Worm (Caenorhabditis elegans): ENCODE measurements around the gene srbc-48.
"Not testable (repeated sequence)": the region's sequence is repeated elsewhere in the genome, so short reads cannot be mapped to it uniquely, and the experiment has no call there.

Gene srbc-48

DNA sequence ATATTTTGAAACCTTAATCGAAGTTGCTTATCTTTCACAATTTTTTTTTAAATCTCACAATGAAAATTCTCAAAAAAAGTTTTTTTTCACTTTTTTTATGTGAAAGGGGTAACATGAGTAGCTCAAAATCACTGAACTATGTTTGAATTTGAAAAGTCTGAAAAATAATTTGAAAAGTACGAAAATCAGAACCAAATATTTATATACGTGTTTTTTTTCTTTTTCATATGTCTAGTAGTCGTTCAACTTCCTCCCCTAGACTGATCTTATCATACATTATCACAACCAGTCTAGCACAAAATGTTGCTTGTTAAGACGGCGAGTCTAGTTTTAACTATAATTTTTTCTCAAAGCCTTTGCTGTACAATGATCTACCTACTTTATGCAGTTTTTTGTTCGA is 1.3 kb downstream of the srbc-48 start, which contains the start of gene srbc-49:
Gene srbc-49, plus strand, starts transcription at position 301 of the 400 bp plus-strand sequence.
- TF ChIP-seq T22C8.4 (GFP tag; IDR thresholded peaks at IDR 0.05) (no peak), klf-2 (GFP tag; conservative IDR thresholded peaks at IDR 0.05) (no peak), med-1 (GFP tag; optimal IDR thresholded peaks at IDR 0.05; ENCODE audit: insufficient read depth) (no peak), flt-1 (GFP tag; IDR thresholded peaks at IDR 0.05) (no peak), cog-1 (tag; optimal IDR thresholded peaks at IDR 0.05) (no peak), tab-1 (GFP tag; IDR thresholded peaks at IDR 0.05) (no peak), ztf-29 (GFP tag; IDR thresholded peaks at IDR 0.05) (no peak)

DNA sequence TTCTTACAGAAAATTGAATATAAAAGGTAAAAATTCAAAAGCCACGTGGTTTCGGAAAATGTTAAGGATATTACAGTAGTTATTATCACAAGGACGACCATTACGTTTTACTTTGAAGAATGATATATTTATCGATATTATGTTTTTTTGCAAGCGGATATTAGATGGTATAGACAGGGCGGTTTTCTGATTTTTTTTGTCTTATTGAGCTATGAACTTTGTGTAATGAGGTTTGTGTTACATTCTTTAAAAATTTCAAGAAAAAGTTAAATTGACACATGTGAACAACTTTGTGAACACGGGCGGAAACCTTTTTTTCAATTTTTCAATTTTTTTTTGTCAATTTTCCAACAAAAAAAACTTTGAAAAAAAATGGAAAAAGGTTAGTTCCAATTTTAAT is 4.8 kb downstream of the srbc-48 start, which contains the start of gene srbc-50:
Gene srbc-50, minus strand, starts transcription at position 101 of the 400 bp plus-strand sequence.
- TF ChIP-seq klf-2 (GFP tag; conservative IDR thresholded peaks at IDR 0.05) = no peak
- no peak for TF ChIP-seq ztf-23 (GFP tag; IDR thresholded peaks at IDR 0.05)
- TF ChIP-seq tab-1 (GFP tag; IDR thresholded peaks at IDR 0.05) = no peak
- TF ChIP-seq flt-1 (GFP tag; IDR thresholded peaks at IDR 0.05) = no peak
- no peak for TF ChIP-seq cog-1 (tag; optimal IDR thresholded peaks at IDR 0.05)
- TF ChIP-seq med-1 (GFP tag; optimal IDR thresholded peaks at IDR 0.05; ENCODE audit: insufficient read depth) = no peak
- TF ChIP-seq ztf-29 (GFP tag; IDR thresholded peaks at IDR 0.05) = no peak
- no peak for TF ChIP-seq T22C8.4 (GFP tag; IDR thresholded peaks at IDR 0.05)
- no peak for TF ChIP-seq ref-1 (GFP tag; conservative IDR thresholded peaks at IDR 0.05)

DNA sequence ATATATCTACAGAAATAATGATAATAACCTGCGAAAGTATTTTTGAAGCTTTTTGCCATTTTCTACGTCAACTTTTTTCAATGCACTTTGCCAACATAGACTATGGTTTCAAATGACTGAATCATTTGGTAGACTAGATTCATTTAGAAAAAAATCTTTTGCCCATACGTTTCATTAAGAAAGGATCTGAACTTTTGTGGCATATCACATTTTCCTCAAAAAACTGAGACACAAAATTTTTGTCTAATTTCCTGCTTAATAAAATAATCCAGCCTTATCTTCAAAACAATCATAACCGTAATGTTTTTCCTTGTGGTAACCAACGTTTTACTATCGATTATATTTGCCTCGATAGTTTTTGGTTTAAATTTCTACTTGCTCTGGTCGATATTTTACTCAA is 6.0 kb downstream of the srbc-48 start, which contains the start of gene srbc-51:
Gene srbc-51, plus strand, starts transcription at position 301 of the 400 bp plus-strand sequence.
- TF ChIP-seq flt-1 (GFP tag; IDR thresholded peaks at IDR 0.05) (no peak), ztf-23 (GFP tag; IDR thresholded peaks at IDR 0.05) (no peak), klf-2 (GFP tag; conservative IDR thresholded peaks at IDR 0.05) (no peak), cog-1 (tag; optimal IDR thresholded peaks at IDR 0.05) (no peak), T22C8.4 (GFP tag; IDR thresholded peaks at IDR 0.05) (no peak), med-1 (GFP tag; optimal IDR thresholded peaks at IDR 0.05; ENCODE audit: insufficient read depth) (no peak), ztf-29 (GFP tag; IDR thresholded peaks at IDR 0.05) (no peak), tab-1 (GFP tag; IDR thresholded peaks at IDR 0.05) (no peak), ref-1 (GFP tag; conservative IDR thresholded peaks at IDR 0.05) (no peak)

DNA sequence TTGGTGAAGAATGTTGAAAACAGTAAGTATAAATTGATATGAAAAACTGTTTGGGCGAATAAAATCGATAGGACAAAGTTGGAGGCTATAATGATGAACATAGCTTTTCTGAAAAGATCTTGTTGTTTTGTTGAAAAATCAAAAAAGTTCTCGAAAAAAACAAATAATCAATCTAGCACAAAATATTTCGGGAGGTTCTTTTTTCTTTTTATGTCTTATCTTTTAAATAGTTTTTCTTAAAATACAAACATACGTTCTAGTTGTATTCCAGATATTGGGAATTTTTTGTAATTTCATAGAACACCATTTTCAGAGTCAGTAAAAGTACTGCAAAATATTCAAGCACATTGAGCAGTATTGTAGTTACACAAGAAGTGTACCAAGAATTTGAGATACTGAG is 9.8 kb downstream of the srbc-48 start, which contains the start of gene srbc-55:
Gene srbc-55, minus strand, starts transcription at position 101 of the 400 bp plus-strand sequence.
- TF ChIP-seq ztf-29 (GFP tag; IDR thresholded peaks at IDR 0.05) = no peak
- TF ChIP-seq tab-1 (GFP tag; IDR thresholded peaks at IDR 0.05) = no peak
- TF ChIP-seq med-1 (GFP tag; optimal IDR thresholded peaks at IDR 0.05; ENCODE audit: insufficient read depth) = no peak
- no peak for TF ChIP-seq ztf-23 (GFP tag; IDR thresholded peaks at IDR 0.05)
- TF ChIP-seq klf-2 (GFP tag; conservative IDR thresholded peaks at IDR 0.05) = no peak
- no peak for TF ChIP-seq flt-1 (GFP tag; IDR thresholded peaks at IDR 0.05)
- TF ChIP-seq T22C8.4 (GFP tag; IDR thresholded peaks at IDR 0.05) = no peak
- TF ChIP-seq ref-1 (GFP tag; conservative IDR thresholded peaks at IDR 0.05) = no peak
- no peak for TF ChIP-seq cog-1 (tag; optimal IDR thresholded peaks at IDR 0.05)

DNA sequence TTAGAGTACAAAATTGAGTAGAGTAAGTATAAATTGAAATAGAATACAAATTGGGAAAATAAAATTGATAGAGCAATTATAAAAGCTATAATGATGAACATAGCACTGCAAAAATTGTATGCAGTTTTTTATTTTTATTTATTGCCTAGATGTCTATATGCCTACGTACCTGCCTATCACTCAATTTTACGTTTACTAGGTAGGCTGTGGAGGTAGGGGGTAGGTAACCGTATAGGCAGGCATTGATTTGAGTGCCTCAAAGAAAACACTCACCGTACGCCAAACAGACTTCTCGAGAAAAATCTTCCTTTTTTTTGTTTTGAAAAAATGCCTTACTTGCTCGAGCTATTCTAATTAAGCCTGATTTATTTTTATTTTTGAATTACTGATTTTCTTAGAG is 11.5 kb downstream of the srbc-48 start, which contains the start of gene srbc-56:
Gene srbc-56, minus strand, starts transcription at position 101 of the 400 bp plus-strand sequence.
- TF ChIP-seq ztf-29 (GFP tag; IDR thresholded peaks at IDR 0.05) (no peak), klf-2 (GFP tag; conservative IDR thresholded peaks at IDR 0.05) (no peak), ref-1 (GFP tag; conservative IDR thresholded peaks at IDR 0.05) (no peak), cog-1 (tag; optimal IDR thresholded peaks at IDR 0.05) (no peak), tab-1 (GFP tag; IDR thresholded peaks at IDR 0.05) (no peak), T22C8.4 (GFP tag; IDR thresholded peaks at IDR 0.05) (no peak), flt-1 (GFP tag; IDR thresholded peaks at IDR 0.05) (no peak), med-1 (GFP tag; optimal IDR thresholded peaks at IDR 0.05; ENCODE audit: insufficient read depth) (no peak), ztf-23 (GFP tag; IDR thresholded peaks at IDR 0.05) (no peak)

DNA sequence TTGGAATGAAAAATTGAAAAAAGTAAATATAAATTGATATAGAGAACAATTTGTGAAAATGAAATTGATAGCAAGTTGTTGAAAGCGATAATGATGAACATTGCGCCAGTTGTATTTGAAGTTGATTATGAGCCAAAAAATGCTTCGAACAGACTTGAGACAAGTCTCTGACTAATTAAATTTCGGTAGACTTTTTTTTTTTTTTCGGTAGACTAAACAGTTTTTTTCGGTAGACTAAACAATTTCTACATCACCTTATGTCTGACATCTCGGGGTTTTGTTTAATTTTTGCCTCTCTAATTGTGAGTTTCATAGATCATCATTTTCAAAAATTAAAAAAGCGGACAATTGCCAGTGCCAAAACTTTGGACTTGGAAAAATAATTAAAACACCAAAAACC is 13.5 kb downstream of the srbc-48 start, which contains the start of gene srbc-54:
Gene srbc-54, minus strand, starts transcription at position 101 of the 400 bp plus-strand sequence.
- no peak for TF ChIP-seq med-1 (GFP tag; optimal IDR thresholded peaks at IDR 0.05; ENCODE audit: insufficient read depth)
- TF ChIP-seq ztf-23 (GFP tag; IDR thresholded peaks at IDR 0.05) = no peak
- TF ChIP-seq flt-1 (GFP tag; IDR thresholded peaks at IDR 0.05) = no peak
- TF ChIP-seq cog-1 (tag; optimal IDR thresholded peaks at IDR 0.05) = no peak
- TF ChIP-seq klf-2 (GFP tag; conservative IDR thresholded peaks at IDR 0.05) = no peak
- TF ChIP-seq ref-1 (GFP tag; conservative IDR thresholded peaks at IDR 0.05) = no peak
- TF ChIP-seq T22C8.4 (GFP tag; IDR thresholded peaks at IDR 0.05) = no peak
- TF ChIP-seq tab-1 (GFP tag; IDR thresholded peaks at IDR 0.05) = no peak
- no peak for TF ChIP-seq ztf-29 (GFP tag; IDR thresholded peaks at IDR 0.05)

DNA sequence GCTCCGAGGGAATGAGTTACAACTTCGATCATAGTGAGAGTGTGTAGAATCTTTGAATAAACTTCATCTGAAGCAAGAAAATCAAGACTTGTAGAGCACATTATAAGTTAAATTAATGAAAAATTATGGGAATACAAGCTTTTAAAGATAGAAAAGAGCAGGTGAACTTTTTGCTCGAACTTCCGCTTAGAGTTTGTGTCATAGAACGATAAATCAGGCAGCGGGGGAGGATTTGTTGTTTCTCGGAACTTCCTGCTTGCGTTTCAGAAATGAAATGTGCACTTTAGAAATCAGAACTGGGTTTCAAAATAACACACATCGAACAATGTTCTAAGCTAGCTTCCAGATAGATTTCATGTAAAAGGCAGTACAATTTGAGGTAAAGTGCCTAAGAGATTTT is 21.0 kb downstream of the srbc-48 start, which contains the start of gene srh-149:
Gene srh-149, minus strand, starts transcription at position 101 of the 400 bp plus-strand sequence.
- TF ChIP-seq ztf-29 (GFP tag; IDR thresholded peaks at IDR 0.05) (no peak), klf-2 (GFP tag; conservative IDR thresholded peaks at IDR 0.05) (no peak), T22C8.4 (GFP tag; IDR thresholded peaks at IDR 0.05) (no peak), cog-1 (tag; optimal IDR thresholded peaks at IDR 0.05) (no peak), ref-1 (GFP tag; conservative IDR thresholded peaks at IDR 0.05) (no peak), ztf-23 (GFP tag; IDR thresholded peaks at IDR 0.05) (no peak), med-1 (GFP tag; optimal IDR thresholded peaks at IDR 0.05; ENCODE audit: insufficient read depth) (no peak), tab-1 (GFP tag; IDR thresholded peaks at IDR 0.05) (no peak)

DNA sequence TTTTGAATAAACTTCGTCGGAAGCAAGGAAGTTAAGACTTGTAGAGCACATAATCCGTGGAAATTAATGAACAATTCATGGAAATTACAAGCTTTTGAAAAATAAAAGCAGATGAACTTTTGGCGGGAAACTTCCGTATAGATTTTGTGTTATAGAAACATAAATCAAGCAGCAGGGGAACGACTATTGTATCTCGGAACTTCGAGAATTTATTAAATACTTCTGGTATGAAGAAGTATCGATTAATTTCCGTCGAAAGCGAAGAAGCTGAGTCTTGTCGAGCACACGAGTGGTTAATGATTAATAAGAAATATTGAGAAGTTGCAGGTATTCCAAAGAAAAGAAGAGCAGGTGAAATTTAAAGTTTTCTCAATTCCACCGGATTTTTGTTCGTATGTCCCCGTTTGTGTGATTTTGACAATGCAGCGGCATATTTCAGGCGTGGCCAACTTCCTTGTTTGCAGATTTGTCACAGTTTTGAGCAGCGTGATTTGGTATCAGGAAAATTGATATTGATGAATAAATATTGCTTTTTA is 30.3 kb downstream of the srbc-48 start, which contains the start of gene srh-147:
Gene srh-147, minus strand, starts transcription at position 51 of the 536 bp plus-strand sequence.
- TF ChIP-seq med-1 (GFP tag; optimal IDR thresholded peaks at IDR 0.05; ENCODE audit: insufficient read depth); flt-1 (GFP tag; IDR thresholded peaks at IDR 0.05); ztf-23 (GFP tag; IDR thresholded peaks at IDR 0.05): not testable (repeated sequence)

DNA sequence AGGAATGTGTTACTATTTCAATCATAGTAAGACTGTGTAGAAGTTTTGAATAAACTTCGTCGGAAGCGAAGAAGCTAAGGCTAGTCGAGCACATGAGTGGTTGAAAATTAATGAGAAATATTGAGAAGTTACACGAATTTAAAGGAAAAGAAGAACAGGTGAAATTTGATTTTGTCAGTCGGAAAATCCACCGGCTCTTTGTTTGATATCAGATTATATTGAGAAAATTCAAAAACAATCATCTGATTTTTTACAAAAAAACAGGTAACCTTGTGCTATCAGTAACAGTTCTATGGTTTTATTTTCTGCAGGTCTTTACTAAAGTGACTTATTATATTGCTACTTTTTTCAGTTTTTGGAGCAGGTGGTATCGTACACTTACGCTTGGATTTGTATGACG is 38.2 kb downstream of the srbc-48 start, which contains the start of gene srh-148:
Gene srh-148, minus strand, starts transcription at position 101 of the 400 bp plus-strand sequence.
- no peak for TF ChIP-seq ref-1 (GFP tag; conservative IDR thresholded peaks at IDR 0.05)
- no peak for TF ChIP-seq cog-1 (tag; optimal IDR thresholded peaks at IDR 0.05)
- TF ChIP-seq klf-2 (GFP tag; conservative IDR thresholded peaks at IDR 0.05) = no peak
- no peak for TF ChIP-seq T22C8.4 (GFP tag; IDR thresholded peaks at IDR 0.05)
- no peak for TF ChIP-seq ztf-23 (GFP tag; IDR thresholded peaks at IDR 0.05)
- no peak for TF ChIP-seq ztf-29 (GFP tag; IDR thresholded peaks at IDR 0.05)
- TF ChIP-seq flt-1 (GFP tag; IDR thresholded peaks at IDR 0.05) = no peak
- TF ChIP-seq tab-1 (GFP tag; IDR thresholded peaks at IDR 0.05) = no peak
- no peak for TF ChIP-seq med-1 (GFP tag; optimal IDR thresholded peaks at IDR 0.05; ENCODE audit: insufficient read depth)
